Fruit fly (Drosophila melanogaster): ENCODE data around the gene CG32264.

CG32264 gene

dm6 chr3L:3667594-3667993 lies 138.7 kb downstream of the CG32264 start:
- no peak for TF ChIP-seq CG17801 (GFP tag; optimal IDR thresholded peaks at IDR 0.05; ENCODE audit: partially characterized antibody)

dm6 chr3L:3665288-3666210 lies 140.7 kb downstream of the CG32264 start:
- TF ChIP-seq CG17801 (GFP tag; optimal IDR thresholded peaks at IDR 0.05; ENCODE audit: partially characterized antibody): no peak

All from ovary, adult (tissue).